Worm (Caenorhabditis elegans) whole organism, late embryonic: ENCODE data around the gene nhr-281.

Experiments used
- F13H6.1 ChIP-seq: sonication (generic microtip); optimal IDR thresholded peaks from 2 replicates; lab custom pipeline; 2016; ENCODE audit warnings: missing genetic modification characterization, missing compliant biosample characterization
- K02D7.2 ChIP-seq: sonication (generic microtip); optimal IDR thresholded peaks from 2 replicates; lab custom pipeline; 2017; ENCODE audit warnings: mild to moderate bottlenecking, missing genetic modification characterization, missing compliant biosample characterization
- K09A11.1 ChIP-seq: sonication (generic microtip); optimal IDR thresholded peaks from 2 replicates; lab custom pipeline; 2017; ENCODE audit warnings: antibody characterized with exemption, mild to moderate bottlenecking, missing genetic modification characterization, missing compliant biosample characterization; ENCODE audit not compliant: insufficient read depth
- ahr-1 ChIP-seq: sonication (generic microtip); optimal IDR thresholded peaks from 2 replicates; lab custom pipeline; 2016; ENCODE audit warnings: missing genetic modification characterization, missing compliant biosample characterization
- ama-1 ChIP-seq: fragments of 150-350 bp; optimal IDR thresholded peaks from 2 replicates; lab custom pipeline; 2014
- ceh-14 ChIP-seq: sonication (generic microtip); optimal IDR thresholded peaks from 2 replicates; lab custom pipeline; 2016; ENCODE audit warnings: missing genotype, missing genetic modification characterization, missing compliant biosample characterization
- ceh-22 ChIP-seq: sonication (generic microtip); optimal IDR thresholded peaks from 2 replicates; lab custom pipeline; 2017; ENCODE audit warnings: missing biosample characterization, missing genetic modification characterization
- ceh-24 ChIP-seq: sonication (generic microtip); optimal IDR thresholded peaks from 2 replicates; lab custom pipeline; 2016; ENCODE audit warnings: mild to moderate bottlenecking, missing genetic modification characterization, missing compliant biosample characterization
- ceh-30 ChIP-seq: fragments of 150-350 bp; optimal IDR thresholded peaks from 2 replicates; lab custom pipeline; 2014; ENCODE audit warnings: missing biosample characterization, missing genetic modification characterization
- ceh-31 ChIP-seq: sonication (generic microtip); optimal IDR thresholded peaks from 2 replicates; lab custom pipeline; 2016; ENCODE audit warnings: missing genetic modification characterization, missing compliant biosample characterization
- ceh-34 ChIP-seq: sonication (generic microtip); optimal IDR thresholded peaks from 2 replicates; lab custom pipeline; 2016; ENCODE audit warnings: mild to moderate bottlenecking, missing genetic modification characterization, missing compliant biosample characterization
- ceh-45 ChIP-seq: fragments of 200-800 bp; sonication (Bioruptor generic); IDR thresholded peaks from 2 replicates; pipeline ENCODE4 v1.3.6; 2022; ENCODE audit warnings: missing genetic modification reagents, missing genetic modification characterization, missing compliant biosample characterization
- ceh-6 ChIP-seq: fragments of 200-800 bp; sonication (Bioruptor generic); optimal IDR thresholded peaks from 2 replicates; lab custom pipeline; 2018; ENCODE audit warnings: mild to moderate bottlenecking, missing genetic modification characterization, missing compliant biosample characterization
- che-1 ChIP-seq: sonication (generic microtip); optimal IDR thresholded peaks from 2 replicates; lab custom pipeline; 2016; ENCODE audit warnings: mild to moderate bottlenecking, missing genetic modification characterization, missing compliant biosample characterization
- dmd-4 ChIP-seq: sonication (generic microtip); optimal IDR thresholded peaks from 2 replicates; lab custom pipeline; 2016; ENCODE audit warnings: borderline replicate concordance, missing genetic modification characterization, missing compliant biosample characterization
- dve-1 ChIP-seq: sonication (generic microtip); optimal IDR thresholded peaks from 2 replicates; lab custom pipeline; 2017; ENCODE audit warnings: antibody characterized with exemption, mild to moderate bottlenecking, missing genetic modification characterization, missing compliant biosample characterization
- elt-2 ChIP-seq: sonication (generic microtip); optimal IDR thresholded peaks from 2 replicates; lab custom pipeline; 2016; ENCODE audit warnings: missing genetic modification reagents, missing genetic modification characterization, missing compliant biosample characterization
- ets-4 ChIP-seq: sonication (generic microtip); optimal IDR thresholded peaks from 2 replicates; lab custom pipeline; 2016; ENCODE audit warnings: missing genetic modification characterization, missing compliant biosample characterization
- eyg-1 ChIP-seq: sonication (generic microtip); optimal IDR thresholded peaks from 2 replicates; lab custom pipeline; 2016; ENCODE audit warnings: missing genotype, missing genetic modification characterization, missing compliant biosample characterization
- fkh-10 ChIP-seq: fragments of 150-350 bp; optimal IDR thresholded peaks from 2 replicates; lab custom pipeline; 2014; ENCODE audit warnings: missing biosample characterization, missing genetic modification reagents, missing genetic modification characterization
- fkh-6 ChIP-seq: sonication (generic microtip); optimal IDR thresholded peaks from 2 replicates; lab custom pipeline; 2016; ENCODE audit warnings: missing genetic modification characterization, missing compliant biosample characterization
- hlh-13 ChIP-seq: fragments of 200-800 bp; sonication (Bioruptor generic); optimal IDR thresholded peaks from 2 replicates; lab custom pipeline; 2018; ENCODE audit warnings: mild to moderate bottlenecking, missing genetic modification characterization, missing compliant biosample characterization
- hlh-6 ChIP-seq: sonication (generic microtip); optimal IDR thresholded peaks from 2 replicates; lab custom pipeline; 2016; ENCODE audit warnings: missing genotype, missing genetic modification characterization, missing compliant biosample characterization
- lin-11 ChIP-seq: fragments of 200-800 bp; sonication (Bioruptor generic); optimal IDR thresholded peaks from 2 replicates; lab custom pipeline; 2018; ENCODE audit warnings: mild to moderate bottlenecking, missing genetic modification characterization, missing compliant biosample characterization
- madf-2 ChIP-seq: sonication (generic microtip); optimal IDR thresholded peaks from 2 replicates; lab custom pipeline; 2017; ENCODE audit warnings: missing genetic modification characterization, missing compliant biosample characterization
- nhr-11 ChIP-seq: fragments of 150-350 bp; optimal IDR thresholded peaks from 2 replicates; lab custom pipeline; 2014; ENCODE audit warnings: missing biosample characterization, missing genetic modification characterization
- nhr-232 ChIP-seq: sonication (generic microtip); optimal IDR thresholded peaks from 2 replicates; lab custom pipeline; 2016; ENCODE audit warnings: missing genetic modification characterization, missing compliant biosample characterization
- npax-4 ChIP-seq: sonication (generic microtip); optimal IDR thresholded peaks from 2 replicates; lab custom pipeline; 2016; ENCODE audit warnings: missing genetic modification characterization, missing compliant biosample characterization
- odd-2 ChIP-seq: sonication (generic microtip); optimal IDR thresholded peaks from 2 replicates; lab custom pipeline; 2017; ENCODE audit warnings: antibody characterized with exemption, mild to moderate bottlenecking, missing genetic modification characterization, missing compliant biosample characterization
- pag-3 ChIP-seq: sonication (generic microtip); optimal IDR thresholded peaks from 2 replicates; lab custom pipeline; 2016; ENCODE audit warnings: missing compliant biosample characterization, missing genetic modification characterization, borderline replicate concordance
- pat-9 ChIP-seq: fragments of 200-800 bp; sonication (Bioruptor generic); optimal IDR thresholded peaks from 2 replicates; lab custom pipeline; 2018; ENCODE audit warnings: mild to moderate bottlenecking, missing genetic modification characterization, moderate library complexity, missing compliant biosample characterization
- pha-2 ChIP-seq: sonication (generic microtip); optimal IDR thresholded peaks from 2 replicates; lab custom pipeline; 2017; ENCODE audit warnings: mild to moderate bottlenecking, missing genetic modification characterization, missing compliant biosample characterization
- pros-1 ChIP-seq: fragments of 150-350 bp; optimal IDR thresholded peaks from 2 replicates; lab custom pipeline; 2014; ENCODE audit warnings: missing biosample characterization, missing genetic modification reagents, missing genetic modification characterization
- ref-2 ChIP-seq: sonication (generic microtip); optimal IDR thresholded peaks from 2 replicates; lab custom pipeline; 2016; ENCODE audit warnings: missing genetic modification characterization, missing compliant biosample characterization
- sox-4 ChIP-seq: sonication (generic microtip); optimal IDR thresholded peaks from 2 replicates; lab custom pipeline; 2017; ENCODE audit warnings: mild to moderate bottlenecking, missing genetic modification characterization, inconsistent platforms, missing compliant biosample characterization
- syd-9 ChIP-seq: sonication (generic microtip); optimal IDR thresholded peaks from 2 replicates; lab custom pipeline; 2016; ENCODE audit warnings: mild to moderate bottlenecking, missing genetic modification characterization, moderate library complexity, missing compliant biosample characterization
- tbx-2 ChIP-seq: sonication (generic microtip); optimal IDR thresholded peaks from 2 replicates; lab custom pipeline; 2016; ENCODE audit warnings: missing genetic modification characterization, missing compliant biosample characterization
- tbx-7 ChIP-seq: sonication (generic microtip); optimal IDR thresholded peaks from 2 replicates; lab custom pipeline; 2016; ENCODE audit warnings: missing genotype, missing genetic modification characterization, missing compliant biosample characterization
- ttx-3 ChIP-seq: sonication (generic microtip); optimal IDR thresholded peaks from 2 replicates; lab custom pipeline; 2016; ENCODE audit warnings: missing genetic modification reagents, missing genetic modification characterization, missing compliant biosample characterization
- unc-55 ChIP-seq: sonication (generic microtip); optimal IDR thresholded peaks from 2 replicates; lab custom pipeline; 2017; ENCODE audit warnings: missing biosample characterization, missing genetic modification reagents, missing genetic modification characterization
- unc-86 ChIP-seq: sonication (generic microtip); optimal IDR thresholded peaks from 2 replicates; lab custom pipeline; 2016; ENCODE audit warnings: missing genetic modification characterization, missing compliant biosample characterization
- ztf-16 ChIP-seq: sonication (generic microtip); optimal IDR thresholded peaks from 2 replicates; lab custom pipeline; 2017; ENCODE audit warnings: missing genetic modification characterization, missing compliant biosample characterization

Gene nhr-281

ce11 chrX:14084230-14084629 lies 29.0 kb downstream of the nhr-281 start, which contains the start of gene C33G3.6:
Gene C33G3.6, minus strand, starts transcription at chrX:14084330.
- TF ChIP-seq lin-11 (no peak), ceh-14 (no peak), ahr-1 (tag; lab: Kevin White, UChicago) (no peak), eyg-1 (tag; lab: Kevin White, UChicago) (no peak), ceh-45 (no peak), ref-2 (no peak), tbx-7 (tag; lab: Kevin White, UChicago) (no peak), tbx-2 (tag; lab: Kevin White, UChicago) (no peak), ceh-31 (tag; lab: Kevin White, UChicago) (no peak), unc-86 (tag; lab: Kevin White, UChicago) (no peak)

- TF ChIP-seq eyg-1 (tag; lab: Kevin White, UChicago), result no peak
- TF ChIP-seq ceh-22 (tag; lab: Kevin White, UChicago), result no peak
- TF ChIP-seq K02D7.2 (tag; lab: Kevin White, UChicago), result no peak
- TF ChIP-seq madf-2 (tag; lab: Kevin White, UChicago), result no peak
- no peak for TF ChIP-seq dve-1 (tag; lab: Kevin White, UChicago)
- no peak for TF ChIP-seq ceh-31 (tag; lab: Kevin White, UChicago)
- no peak for TF ChIP-seq hlh-6 (tag; lab: Kevin White, UChicago)
Observed at ce11 chrX:14078574-14078973, 34.7 kb downstream of the nhr-281 start, which contains the start of gene C33G3.5. Gene C33G3.5, minus strand, starts transcription at chrX:14078674.

ce11 chrX:14070950-14071349 lies 42.3 kb downstream of the nhr-281 start, which contains the start of gene C33G3.4:
Gene C33G3.4, plus strand, starts transcription at chrX:14071162.
- TF ChIP-seq elt-2 (tag; lab: Kevin White, UChicago) (peak; percentile 86), ref-2 (no peak)

- TF ChIP-seq hlh-13 (no peak), ttx-3 (tag; lab: Kevin White, UChicago) (no peak), syd-9 (tag; lab: Kevin White, UChicago) (no peak), unc-55 (GFP tag; lab: Kevin White, UChicago) (no peak), sox-4 (tag; lab: Kevin White, UChicago) (no peak), pat-9 (no peak), pag-3 (tag; lab: Kevin White, UChicago) (no peak), odd-2 (tag; lab: Kevin White, UChicago) (no peak), ref-2 (no peak), pha-2 (tag; lab: Kevin White, UChicago) (no peak), ceh-6 (no peak), npax-4 (tag; lab: Kevin White, UChicago) (no peak), tbx-7 (tag; lab: Kevin White, UChicago) (no peak), ceh-30 (tag; lab: Kevin White, UChicago) (no peak), ceh-31 (tag; lab: Kevin White, UChicago) (no peak), ama-1 (lab: Kevin White, UChicago) (no peak)
Observed at ce11 chrX:14069528-14069927, 43.7 kb downstream of the nhr-281 start.

ce11 chrX:14067641-14068040 lies 45.6 kb downstream of the nhr-281 start, which contains the start of gene lgc-21:
Gene lgc-21, minus strand, starts transcription at chrX:14067984.
- TF ChIP-seq madf-2 (tag; lab: Kevin White, UChicago) (no peak), ceh-6 (no peak), pros-1 (tag; lab: Kevin White, UChicago) (no peak), lin-11 (no peak), pag-3 (tag; lab: Kevin White, UChicago) (no peak)

ce11 chrX:14063830-14064229 lies 49.4 kb downstream of the nhr-281 start:
- TF ChIP-seq syd-9 (tag; lab: Kevin White, UChicago) (peak; percentile 91), dmd-4 (tag; lab: Kevin White, UChicago) (peak; percentile 90), hlh-13 (peak; percentile 81), ceh-34 (tag; lab: Kevin White, UChicago) (peak; percentile 95), fkh-10 (GFP tag; lab: Kevin White, UChicago) (peak; percentile 77), hlh-6 (tag; lab: Kevin White, UChicago) (peak; percentile 96), nhr-11 (tag; lab: Kevin White, UChicago) (no peak), che-1 (tag; lab: Kevin White, UChicago) (peak; percentile 92), ahr-1 (tag; lab: Kevin White, UChicago) (peak; percentile 87), ama-1 (lab: Kevin White, UChicago) (peak; percentile 61), F13H6.1 (tag; lab: Kevin White, UChicago) (peak; percentile 91), ceh-45 (peak; percentile 89), ztf-16 (tag; lab: Kevin White, UChicago) (peak; percentile 89), madf-2 (tag; lab: Kevin White, UChicago) (peak; percentile 95), ets-4 (tag; lab: Kevin White, UChicago) (peak; percentile 46), fkh-6 (peak; percentile 91), ceh-24 (tag; lab: Kevin White, UChicago) (peak; percentile 77), dve-1 (tag; lab: Kevin White, UChicago) (peak; percentile 91), nhr-232 (tag; lab: Kevin White, UChicago) (peak; percentile 91), K09A11.1 (peak; percentile 86)
